Worm (Caenorhabditis elegans): ENCODE measurements around the gene M151.7.

M151.7 gene

ce11 chrII:3669315-3669714, 47.2 kb downstream of the M151.7 start, which contains the start of gene srx-97:
Gene srx-97, minus strand, starts transcription at chrII:3669415.
- TF ChIP-seq hlh-11 (tag; optimal IDR thresholded peaks at IDR 0.05) (no peak), madf-5 (GFP tag; IDR thresholded peaks at IDR 0.05) (0 out of 4 replicates have a peak, but pooled peaks of 1 of the 2 experiments have one; percentile 7), pqm-1 (tag; optimal IDR thresholded peaks at IDR 0.05) (no peak)

ce11 chrII:3670956-3671355, 48.8 kb downstream of the M151.7 start, which contains the start of gene srx-98:
Gene srx-98, minus strand, starts transcription at chrII:3671056.
- TF ChIP-seq dmd-6 (GFP tag; IDR thresholded peaks at IDR 0.05), result no peak
- no peak for TF ChIP-seq pha-4 (GFP tag; IDR thresholded peaks at IDR 0.05)
- TF ChIP-seq pha-4 (tag; optimal IDR thresholded peaks at IDR 0.05), result no peak
- TF ChIP-seq ctbp-1 (GFP tag; IDR thresholded peaks at IDR 0.05), result no peak
- no peak for TF ChIP-seq T26A8.4 (GFP tag; IDR thresholded peaks at IDR 0.05)

DNA sequence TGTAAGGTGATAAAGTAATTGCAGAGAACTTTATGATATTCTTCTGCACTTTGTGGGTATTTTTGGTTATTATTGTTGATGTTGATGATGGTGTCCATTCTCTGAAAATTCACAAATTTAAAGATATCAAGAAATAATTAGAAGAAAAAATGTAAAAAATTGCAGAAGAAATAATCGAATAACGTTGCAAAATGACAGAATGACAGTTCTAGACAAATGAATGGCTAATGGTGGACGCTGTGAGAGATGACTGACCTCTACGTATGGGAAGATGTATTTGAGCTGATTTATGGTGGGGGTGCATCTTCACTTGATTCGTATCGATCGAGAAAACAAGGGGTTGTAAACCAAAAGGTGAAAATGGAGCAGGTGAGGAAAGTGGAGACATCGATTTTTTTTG, 51.4 kb downstream of the M151.7 start, which contains the start of gene sea-1:
sea-1 (minus strand) TSS at position 101 of the 400 bp plus-strand sequence.
- TF ChIP-seq daf-8 (GFP tag; IDR thresholded peaks at IDR 0.05) (no peak), zag-1 (tag; optimal IDR thresholded peaks at IDR 0.05) (no peak), pqm-1 (tag; optimal IDR thresholded peaks at IDR 0.05) (no peak), ctbp-1 (GFP tag; IDR thresholded peaks at IDR 0.05) (no peak), nhr-111 (GFP tag; optimal IDR thresholded peaks at IDR 0.05) (no peak), nhr-28 (tag; optimal IDR thresholded peaks at IDR 0.05) (no peak), madf-9 (GFP tag; conservative IDR thresholded peaks at IDR 0.05) (no peak), rbr-2 (tag; optimal IDR thresholded peaks at IDR 0.05) (no peak), aha-1 (tag) (no peak), ceh-32 (tag; optimal IDR thresholded peaks at IDR 0.05; ENCODE audit: poor library complexity) (no peak), duxl-1 (tag; optimal IDR thresholded peaks at IDR 0.05; ENCODE audit: poor library complexity) (no peak), ceh-20 (GFP tag; IDR thresholded peaks at IDR 0.05) (no peak)
